Worm (Caenorhabditis elegans): ENCODE results near the gene pms-2.

Gene pms-2

DNA sequence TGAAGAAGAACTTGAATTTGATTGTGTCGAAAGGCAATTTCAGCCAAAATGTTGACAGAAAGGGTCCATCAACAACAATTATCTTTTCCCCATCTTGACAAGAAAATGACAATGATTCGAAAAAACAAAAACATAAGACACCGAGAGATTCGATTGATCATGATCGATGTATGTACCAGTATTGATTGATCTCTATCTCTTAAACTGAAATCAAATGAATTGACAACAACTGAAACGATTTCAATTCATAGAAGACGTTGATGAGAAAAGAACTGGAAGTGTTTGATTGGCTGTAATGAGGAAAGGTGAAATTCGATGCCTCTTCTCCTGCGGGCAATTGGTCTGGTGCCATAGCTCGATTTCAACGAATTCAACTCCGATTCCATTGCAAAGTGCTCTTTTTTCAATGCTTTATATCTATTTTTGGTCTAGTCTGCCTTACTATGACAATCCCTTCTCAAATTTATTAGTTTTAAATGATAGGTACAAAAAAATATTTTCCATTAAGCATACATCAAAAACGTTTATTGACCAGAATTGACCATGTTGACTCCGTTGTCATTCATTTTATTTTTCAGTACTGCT, 36.9 kb downstream of the pms-2 start:
- TF ChIP-seq lin-39 (tag; optimal IDR thresholded peaks at IDR 0.05) (no peak), ceh-63 (GFP tag; optimal IDR thresholded peaks at IDR 0.05) (peak; percentile 17)

DNA sequence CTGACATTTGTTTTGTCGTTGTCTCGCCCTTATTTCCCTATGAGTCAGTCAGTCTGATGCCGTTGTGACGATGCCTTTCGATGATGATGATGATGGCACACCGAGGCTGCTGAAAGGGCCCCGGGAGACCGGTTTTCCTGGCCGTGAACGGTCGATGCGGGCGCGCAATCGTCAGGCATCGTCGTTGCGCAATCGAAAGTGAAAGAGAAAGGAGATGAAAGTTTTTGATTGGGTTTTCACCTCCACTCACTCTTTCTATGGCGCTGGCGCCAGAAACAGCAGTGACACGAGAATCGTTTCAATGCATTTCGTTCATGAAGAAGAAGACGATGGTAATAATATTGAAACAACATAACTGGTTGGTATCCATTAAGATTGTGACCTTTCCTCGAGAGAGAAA, 37.4 kb downstream of the pms-2 start:
- TF ChIP-seq C16A3.4 (tag; optimal IDR thresholded peaks at IDR 0.05) (no peak), pqm-1 (tag; optimal IDR thresholded peaks at IDR 0.05) (no peak), unc-130 (tag; optimal IDR thresholded peaks at IDR 0.05) (no peak), nhr-11 (tag; optimal IDR thresholded peaks at IDR 0.05) (no peak), mab-9 (GFP tag; IDR thresholded peaks at IDR 0.05) (0 out of 2 replicates have a peak, but pooled peaks have one; percentile 38), lin-35 (GFP tag; optimal IDR thresholded peaks at IDR 0.05) (peak in 1 of 2 experiments; percentile 31), nhr-84 (tag; optimal IDR thresholded peaks at IDR 0.05) (no peak), nhr-71 (tag; optimal IDR thresholded peaks at IDR 0.05) (peak; percentile 66), nhr-85 (tag) (peak; percentile 99), unc-86 (tag; optimal IDR thresholded peaks at IDR 0.05) (no peak), hpl-2 (GFP tag; optimal IDR thresholded peaks at IDR 0.05) (no peak), nhr-77 (tag; optimal IDR thresholded peaks at IDR 0.05) (no peak), fkh-10 (GFP tag; optimal IDR thresholded peaks at IDR 0.05) (no peak), lin-15B (tag; optimal IDR thresholded peaks at IDR 0.05) (no peak), efl-3 (GFP tag; optimal IDR thresholded peaks at IDR 0.05) (peak; percentile 13), lin-14 (GFP tag; optimal IDR thresholded peaks at IDR 0.05) (peak; percentile 88), mef-2 (tag; optimal IDR thresholded peaks at IDR 0.05) (no peak), isw-1 (GFP tag; IDR thresholded peaks at IDR 0.05) (no peak), C04F5.9 (tag; optimal IDR thresholded peaks at IDR 0.05) (no peak), efl-1 (optimal IDR thresholded peaks at IDR 0.05) (peak; percentile 1 to 14), efl-1 (GFP tag; optimal IDR thresholded peaks at IDR 0.05 in 1 of 2) (peak in 1 of 2 experiments; percentile 90), ets-5 (GFP tag; IDR thresholded peaks at IDR 0.05) (no peak), alr-1 (tag; optimal IDR thresholded peaks at IDR 0.05; ENCODE audit: borderline replicate concordance) (no peak), egl-13 (tag; optimal IDR thresholded peaks at IDR 0.05) (no peak), nhr-76 (tag; optimal IDR thresholded peaks at IDR 0.05) (no peak), vab-15 (tag; optimal IDR thresholded peaks at IDR 0.05) (no peak), fos-1 (tag; optimal IDR thresholded peaks at IDR 0.05) (no peak), ceh-88 (GFP tag; IDR thresholded peaks at IDR 0.05) (no peak), nhr-12 (tag; optimal IDR thresholded peaks at IDR 0.05) (no peak), unc-62 (GFP tag; optimal IDR thresholded peaks at IDR 0.05) (no peak), fkh-8 (tag; optimal IDR thresholded peaks at IDR 0.05) (no peak), nhr-19 (GFP tag; conservative IDR thresholded peaks at IDR 0.05) (no peak; the same call in none of the 2 replicates), F16B12.6 (tag; optimal IDR thresholded peaks at IDR 0.05) (no peak), Y116A8C.19 (tag; optimal IDR thresholded peaks at IDR 0.05; ENCODE audit: borderline replicate concordance) (no peak), nhr-47 (tag; optimal IDR thresholded peaks at IDR 0.05) (no peak), sptf-1 (tag; optimal IDR thresholded peaks at IDR 0.05) (no peak), unc-98 (GFP tag; IDR thresholded peaks at IDR 0.05) (no peak), mdl-1 (tag; optimal IDR thresholded peaks at IDR 0.05) (peak in 1 of 2 experiments; percentile 57), dpl-1 (GFP tag; optimal IDR thresholded peaks at IDR 0.05) (peak in 1 of 3 experiments; percentile 8), snpc-4 (tag; optimal IDR thresholded peaks at IDR 0.05) (no peak), fkh-4 (tag; optimal IDR thresholded peaks at IDR 0.05; ENCODE audit: borderline replicate concordance) (no peak), aly-2 (tag; optimal IDR thresholded peaks at IDR 0.05) (no peak), hlh-4 (tag; optimal IDR thresholded peaks at IDR 0.05) (no peak), snu-23 (GFP tag; optimal IDR thresholded peaks at IDR 0.05) (peak; percentile 51), lin-39 (tag; optimal IDR thresholded peaks at IDR 0.05) (no peak), xbp-1 (tag; optimal IDR thresholded peaks at IDR 0.05) (no peak), lir-3 (tag; optimal IDR thresholded peaks at IDR 0.05; ENCODE audit: poor library complexity) (no peak), aha-1 (tag; optimal IDR thresholded peaks at IDR 0.05) (no peak), dsc-1 (tag; optimal IDR thresholded peaks at IDR 0.05) (no peak), ceh-90 (tag; optimal IDR thresholded peaks at IDR 0.05) (no peak), sup-37 (GFP tag; optimal IDR thresholded peaks at IDR 0.05) (no peak)

Data from whole organism, L1 larva.